Fruit fly (Drosophila melanogaster) whole organism, embryonic: ENCODE measurements around the gene SecCl.
A peak's percentile ranks its signal among the peaks of the same experiment; 100 is the strongest.

Source experiments
- Atf3 ChIP-seq: fragments of 200-800 bp; sonication (Bioruptor generic); optimal IDR thresholded peaks from 3 replicates; lab custom pipeline; 2016; ENCODE audit warnings: missing biosample characterization, missing genetic modification characterization
- CG10209 ChIP-seq: fragments of 200-800 bp; sonication (Bioruptor generic); optimal IDR thresholded peaks from 3 replicates; lab custom pipeline; 2017; ENCODE audit warnings: missing biosample characterization, mild to moderate bottlenecking, missing genetic modification characterization, missing genetic modification reagents
- CG10959 ChIP-seq: fragments of 200-800 bp; sonication (Bioruptor generic); IDR thresholded peaks from 2 replicates; pipeline ENCODE4 v1.3.6; 2022; ENCODE audit warnings: missing biosample characterization, missing genetic modification characterization
- CG1233 ChIP-seq: fragments of 200-800 bp; sonication (Bioruptor generic); optimal IDR thresholded peaks from 4 replicates; lab custom pipeline; 2018; ENCODE audit warnings: missing biosample characterization, mild to moderate bottlenecking, missing genetic modification characterization
- CG12391 ChIP-seq: fragments of 200-800 bp; sonication (Bioruptor generic); optimal IDR thresholded peaks from 3 replicates; lab custom pipeline; 2018; ENCODE audit warnings: missing biosample characterization, mild to moderate bottlenecking, missing genetic modification characterization, moderate library complexity
- CG15073 ChIP-seq: fragments of 200-800 bp; sonication (Bioruptor generic); optimal IDR thresholded peaks from 2 replicates; lab custom pipeline; 2016; ENCODE audit warnings: missing biosample characterization, missing genetic modification characterization
- CG16863 ChIP-seq: fragments of 200-800 bp; sonication (Bioruptor generic); optimal IDR thresholded peaks from 3 replicates; lab custom pipeline; 2016; ENCODE audit warnings: missing biosample characterization, missing genetic modification characterization
- CG17568 ChIP-seq: fragments of 200-800 bp; sonication (Bioruptor generic); optimal IDR thresholded peaks from 2 replicates; lab custom pipeline; 2018; ENCODE audit warnings: missing biosample characterization, mild to moderate bottlenecking, missing genetic modification characterization, moderate library complexity
- CG1832 ChIP-seq: fragments of 200-800 bp; sonication (Bioruptor generic); optimal IDR thresholded peaks from 2 replicates; lab custom pipeline; 2017; ENCODE audit warnings: missing biosample characterization, mild to moderate bottlenecking, missing genetic modification characterization, inconsistent platforms
- CG2116 ChIP-seq: fragments of 200-800 bp; sonication (Bioruptor generic); optimal IDR thresholded peaks from 3 replicates; lab custom pipeline; 2018; ENCODE audit warnings: missing biosample characterization, mild to moderate bottlenecking, missing genetic modification characterization
- CG2678 ChIP-seq: fragments of 200-800 bp; sonication (Bioruptor generic); optimal IDR thresholded peaks from 3 replicates; lab custom pipeline; 2019; ENCODE audit warnings: missing biosample characterization, mild to moderate bottlenecking, missing genetic modification characterization, moderate library complexity
- CG2712 ChIP-seq: fragments of 200-800 bp; optimal IDR thresholded peaks from 3 replicates; lab custom pipeline; 2019; ENCODE audit warnings: missing biosample characterization, mild to moderate bottlenecking, missing genetic modification characterization, moderate library complexity
- CG31224 ChIP-seq: fragments of 200-800 bp; sonication (Bioruptor generic); IDR thresholded peaks from 2 replicates; pipeline ENCODE4 v1.3.6; 2022; ENCODE audit warnings: missing biosample characterization, missing genetic modification characterization
- CG34422 ChIP-seq: fragments of 200-800 bp; sonication (Bioruptor generic); IDR thresholded peaks from 3 replicates; pipeline ENCODE4 v1.3.6; 2022; ENCODE audit warnings: missing biosample characterization, missing genetic modification characterization
- CG42726 ChIP-seq: fragments of 200-800 bp; sonication (Bioruptor generic); IDR thresholded peaks from 2 replicates; pipeline ENCODE4 v1.3.6; 2022; ENCODE audit warnings: missing biosample characterization, missing genetic modification characterization; ENCODE audit not compliant: partially characterized antibody
- CG4282 ChIP-seq: fragments of 200-800 bp; sonication (Bioruptor generic); optimal IDR thresholded peaks from 2 replicates; lab custom pipeline; 2016; ENCODE audit warnings: missing biosample characterization, missing genetic modification characterization
- CG7963 ChIP-seq: fragments of 200-800 bp; sonication (Bioruptor generic); IDR thresholded peaks from 3 replicates; pipeline ENCODE4 v1.3.6; 2022; ENCODE audit warnings: missing biosample characterization, missing genetic modification characterization; ENCODE audit not compliant: partially characterized antibody
- CG9215 ChIP-seq: fragments of 200-800 bp; sonication (Bioruptor generic); IDR thresholded peaks from 2 replicates; pipeline ENCODE4 v1.3.6; 2022; ENCODE audit warnings: missing biosample characterization, missing genetic modification characterization
- E2f1 ChIP-seq: fragments of 200-800 bp; sonication (Bioruptor generic); IDR thresholded peaks from 2 replicates; pipeline ENCODE4 v1.3.6; 2022; ENCODE audit warnings: missing biosample characterization, missing genetic modification characterization
- H15 ChIP-seq: fragments of 200-800 bp; sonication (Bioruptor generic); IDR thresholded peaks from 3 replicates; pipeline ENCODE4 v1.3.6; 2022; ENCODE audit warnings: missing biosample characterization, missing genetic modification characterization
- Hey ChIP-seq: fragments of 200-800 bp; sonication (Bioruptor generic); optimal IDR thresholded peaks from 3 replicates; lab custom pipeline; 2018; ENCODE audit warnings: missing biosample characterization, mild to moderate bottlenecking, missing genetic modification characterization
- Hmx ChIP-seq: fragments of 200-800 bp; sonication (Bioruptor generic); optimal IDR thresholded peaks from 2 replicates; lab custom pipeline; 2016; ENCODE audit warnings: missing biosample characterization, missing genetic modification characterization
- MESR4 ChIP-seq: fragments of 200-800 bp; sonication (Bioruptor generic); optimal IDR thresholded peaks from 2 replicates; lab custom pipeline; 2018; ENCODE audit warnings: missing biosample characterization, mild to moderate bottlenecking, missing genetic modification characterization, moderate library complexity
- Mes4 ChIP-seq: fragments of 200-800 bp; sonication (Bioruptor generic); optimal IDR thresholded peaks from 2 replicates; lab custom pipeline; 2016; ENCODE audit warnings: missing biosample characterization, missing genetic modification characterization
- NC2α ChIP-seq: fragments of 200-800 bp; sonication (Bioruptor generic); optimal IDR thresholded peaks from 2 replicates; lab custom pipeline; 2016; ENCODE audit warnings: missing biosample characterization, missing genetic modification characterization
- NK7.1 ChIP-seq: fragments of 200-800 bp; sonication (Bioruptor generic); optimal IDR thresholded peaks from 3 replicates; lab custom pipeline; 2016; ENCODE audit warnings: missing biosample characterization, missing genetic modification characterization
- Opbp ChIP-seq: fragments of 200-800 bp; sonication (Bioruptor generic); IDR thresholded peaks from 3 replicates; pipeline ENCODE4 v1.3.6; 2022; ENCODE audit warnings: missing biosample characterization, missing genetic modification characterization; ENCODE audit not compliant: partially characterized antibody
- Side ChIP-seq: fragments of 200-800 bp; sonication (Bioruptor generic); optimal IDR thresholded peaks from 2 replicates; lab custom pipeline; 2016; ENCODE audit warnings: missing biosample characterization, missing genetic modification characterization
- Sry-β ChIP-seq: fragments of 200-800 bp; sonication (Bioruptor generic); optimal IDR thresholded peaks from 2 replicates; lab custom pipeline; 2018; ENCODE audit warnings: missing biosample characterization, mild to moderate bottlenecking, missing genetic modification characterization, moderate library complexity
- bbx ChIP-seq: fragments of 200-800 bp; sonication (Bioruptor generic); IDR thresholded peaks from 2 replicates; pipeline ENCODE4 v1.3.6; 2022; ENCODE audit warnings: missing biosample characterization, missing genetic modification characterization; ENCODE audit not compliant: partially characterized antibody
- cad ChIP-seq: fragments of >200 bp; optimal IDR thresholded peaks from 2 replicates; lab custom pipeline; 2017; ENCODE audit warnings: missing biosample characterization, missing genetic modification characterization
- crp ChIP-seq, 2 experiments: fragments of 200-800 bp; sonication (Bioruptor generic); optimal IDR thresholded peaks; 2 replicates in 1 of 2; 3 replicates in 1 of 2; lab custom pipeline; 2017; ENCODE audit warnings: missing biosample characterization in 2 of 2, missing genetic modification characterization in 2 of 2, mild to moderate bottlenecking in 1 of 2, moderate library complexity in 1 of 2
- ftz-f1 ChIP-seq: fragments of 200-800 bp; sonication (Bioruptor generic); optimal IDR thresholded peaks from 2 replicates; lab custom pipeline; 2016; ENCODE audit warnings: missing biosample characterization, missing genetic modification characterization
- hbn ChIP-seq: fragments of 200-800 bp; sonication (Bioruptor generic); IDR thresholded peaks from 2 replicates; pipeline ENCODE4 v1.3.6; 2022; ENCODE audit warnings: missing biosample characterization, missing genetic modification characterization; ENCODE audit not compliant: partially characterized antibody
- insv ChIP-seq, 2 experiments: fragments of 200-800 bp; sonication (Bioruptor generic); optimal IDR thresholded peaks; 3 replicates each; lab custom pipeline; 2016 to 2018; ENCODE audit warnings: missing biosample characterization in 2 of 2, missing genetic modification characterization in 2 of 2
- kay ChIP-seq: fragments of 200-800 bp; sonication (Bioruptor generic); optimal IDR thresholded peaks from 2 replicates; lab custom pipeline; 2016; ENCODE audit warnings: missing biosample characterization, missing genetic modification characterization
- ken ChIP-seq: fragments of 200-800 bp; sonication (Bioruptor generic); IDR thresholded peaks from 3 replicates; pipeline ENCODE4 v1.3.6; 2022; ENCODE audit warnings: missing biosample characterization, missing genetic modification characterization
- lmd ChIP-seq: fragments of 200-800 bp; sonication (Bioruptor generic); IDR thresholded peaks from 2 replicates; pipeline ENCODE4 v1.3.6; 2022; ENCODE audit warnings: missing biosample characterization, missing genetic modification characterization
- lov ChIP-seq, 2 experiments: fragments of 200-800 bp in 1 of 2; fragments of >200 bp in 1 of 2; sonication (Bioruptor generic) in 1 of 2; IDR thresholded peaks in 1 of 2; optimal IDR thresholded peaks in 1 of 2; 2 replicates in 1 of 2; 3 replicates in 1 of 2; pipeline versions ENCODE4 v1.3.6 to Lab custom; 2017 to 2022; ENCODE audit warnings: missing biosample characterization in 1 of 2, missing genetic modification characterization in 1 of 2
- odd ChIP-seq: fragments of 200-800 bp; sonication (Bioruptor generic); optimal IDR thresholded peaks from 2 replicates; lab custom pipeline; 2017; ENCODE audit warnings: missing biosample characterization, mild to moderate bottlenecking, missing genetic modification characterization
- ro ChIP-seq: fragments of 200-800 bp; sonication (Bioruptor generic); IDR thresholded peaks from 2 replicates; pipeline ENCODE4 v1.3.6; 2022; ENCODE audit warnings: missing biosample characterization, missing genetic modification characterization
- sima ChIP-seq: fragments of 200-800 bp; sonication (Bioruptor generic); optimal IDR thresholded peaks from 2 replicates; lab custom pipeline; 2016; ENCODE audit warnings: missing biosample characterization, missing genetic modification characterization
- so ChIP-seq: fragments of 200-800 bp; sonication (Bioruptor generic); IDR thresholded peaks from 3 replicates; pipeline ENCODE4 v1.3.6; 2022; ENCODE audit warnings: missing biosample characterization, missing genetic modification characterization
- sr ChIP-seq: fragments of 200-800 bp; sonication (Bioruptor generic); IDR thresholded peaks from 3 replicates; pipeline ENCODE4 v1.3.6; 2022; ENCODE audit warnings: missing biosample characterization, missing genetic modification characterization
- tgo ChIP-seq: fragments of 200-800 bp; sonication (Bioruptor generic); IDR thresholded peaks from 3 replicates; pipeline ENCODE4 v1.3.6; 2022; ENCODE audit warnings: missing biosample characterization, missing genetic modification characterization
- tup ChIP-seq: fragments of 200-800 bp; sonication (Bioruptor generic); optimal IDR thresholded peaks from 2 replicates; lab custom pipeline; 2016; ENCODE audit warnings: missing biosample characterization, mild to moderate bottlenecking, missing genetic modification characterization, moderate library complexity
- tx ChIP-seq: fragments of 200-800 bp; sonication (Bioruptor generic); optimal IDR thresholded peaks from 2 replicates; lab custom pipeline; 2016; ENCODE audit warnings: missing biosample characterization, missing genetic modification characterization
- usp ChIP-seq: fragments of >200 bp; optimal IDR thresholded peaks from 2 replicates; lab custom pipeline; 2017; ENCODE audit warnings: missing biosample characterization, missing genetic modification characterization
- vfl ChIP-seq: fragments of 200-800 bp; sonication (Bioruptor generic); optimal IDR thresholded peaks from 2 replicates; lab custom pipeline; 2016; ENCODE audit warnings: missing biosample characterization, missing genetic modification characterization
- wor ChIP-seq: fragments of 200-800 bp; sonication (Bioruptor generic); IDR thresholded peaks from 2 replicates; pipeline ENCODE4 v1.3.6; 2022; ENCODE audit warnings: missing biosample characterization, missing genetic modification characterization

SecCl gene

DNA sequence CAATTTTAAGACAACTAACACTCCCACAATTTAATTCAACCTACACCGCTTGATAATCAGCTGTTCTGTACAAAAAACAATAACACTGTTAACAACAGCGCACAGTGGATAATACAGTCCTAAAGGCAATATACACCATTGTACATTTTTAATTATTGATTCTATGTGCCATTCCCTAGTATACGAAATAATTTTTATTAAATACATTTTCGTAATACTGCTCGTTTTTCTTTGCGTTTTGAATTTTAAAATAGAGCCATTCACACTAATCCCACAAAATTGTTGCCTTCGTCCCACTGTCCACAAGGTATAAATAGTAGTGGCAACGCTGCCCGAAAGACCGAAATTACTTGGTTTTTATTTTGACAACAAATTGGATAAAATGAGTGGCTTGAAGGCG is 36.4 kb upstream of the SecCl start, which contains the start of the genes Coq4 and CG32176 (continued):
- TF ChIP-seq CG2712 (tag; lab: Kevin White, UChicago), result peak; percentile 98
- TF ChIP-seq CG31224 (GFP tag; lab: Robert Waterston, UW), result peak; percentile 95
- TF ChIP-seq hbn (GFP tag; lab: Robert Waterston, UW), result 0 out of 2 replicates have a peak, but pooled peaks have one; percentile 39
- TF ChIP-seq CG10959 (GFP tag; lab: Robert Waterston, UW), result peak; percentile 97
- TF ChIP-seq NC2α (GFP tag; lab: Kevin White, UChicago), result peak; percentile 96
- TF ChIP-seq Hey (tag; lab: Kevin White, UChicago), result peak; percentile 81
- TF ChIP-seq CG2678, result peak; percentile 97
- peak; percentile 68; the same call in 1 of the 3 replicates for TF ChIP-seq Opbp
- TF ChIP-seq CG7963 (GFP tag; lab: Robert Waterston, UW), result peak; percentile 80
- TF ChIP-seq usp, result no peak
- TF ChIP-seq Side (GFP tag; lab: Kevin White, UChicago), result peak; percentile 98
- peak; percentile 96 for TF ChIP-seq Mes4 (GFP tag; lab: Kevin White, UChicago)
- TF ChIP-seq CG4282 (GFP tag; lab: Kevin White, UChicago), result peak; percentile 99
- TF ChIP-seq crp (GFP tag; optimal IDR thresholded peaks at IDR 0.05; lab: Kevin White, UChicago), result peak; percentile 73 to 88
- TF ChIP-seq H15 (GFP tag; lab: Robert Waterston, UW), result peak; percentile 98
- peak; percentile 98 for TF ChIP-seq tx (GFP tag; lab: Kevin White, UChicago)
- peak; percentile 71 for TF ChIP-seq CG42726
- peak; percentile 97 for TF ChIP-seq tup (GFP tag; lab: Kevin White, UChicago)
- peak; percentile 82 for TF ChIP-seq ftz-f1 (GFP tag; lab: Kevin White, UChicago)
- peak; percentile 97 for TF ChIP-seq CG10209
- TF ChIP-seq cad (GFP tag; lab: Kevin White, UChicago), result no peak
- no peak for TF ChIP-seq lov (optimal IDR thresholded peaks at IDR 0.05; lab: Kevin White, UChicago)
- peak; percentile 96 for TF ChIP-seq lov (GFP tag; IDR thresholded peaks at IDR 0.05; lab: Robert Waterston, UW)
- peak; percentile 96 for TF ChIP-seq kay (GFP tag; lab: Kevin White, UChicago)
- peak; percentile 91 for TF ChIP-seq odd
- TF ChIP-seq Sry-β (GFP tag; lab: Kevin White, UChicago), result peak; percentile 65
- TF ChIP-seq tgo (GFP tag; lab: Robert Waterston, UW), result peak; percentile 98
- peak; percentile 95 for TF ChIP-seq CG17568 (GFP tag; lab: Kevin White, UChicago)
- TF ChIP-seq Hmx, result peak; percentile 95
- peak; percentile 99 for TF ChIP-seq CG12391
- peak; percentile 95 for TF ChIP-seq ro (GFP tag; lab: Robert Waterston, UW)
- TF ChIP-seq so (GFP tag; lab: Robert Waterston, UW), result peak; percentile 97
- peak; percentile 88 for TF ChIP-seq CG2116 (GFP tag; lab: Kevin White, UChicago)
- peak; percentile 98 for TF ChIP-seq E2f1 (GFP tag; lab: Robert Waterston, UW)
- peak; percentile 98 for TF ChIP-seq Atf3
- peak; percentile 68; the same call in 1 of the 2 replicates for TF ChIP-seq bbx (GFP tag; lab: Robert Waterston, UW)
- peak; percentile 98 for TF ChIP-seq lmd (GFP tag; lab: Robert Waterston, UW)
- no peak for TF ChIP-seq CG1832 (GFP tag; lab: Kevin White, UChicago)
- peak; percentile 97 for TF ChIP-seq CG1233 (GFP tag; lab: Kevin White, UChicago)
- peak; percentile 93 for TF ChIP-seq wor (GFP tag; lab: Robert Waterston, UW)
- peak; percentile 97 for TF ChIP-seq CG9215 (GFP tag; lab: Robert Waterston, UW)
- peak; percentile 92 for TF ChIP-seq sr (GFP tag; lab: Robert Waterston, UW)
- peak; percentile 92 for TF ChIP-seq sima (GFP tag; lab: Kevin White, UChicago)
- TF ChIP-seq vfl (GFP tag; lab: Kevin White, UChicago), result peak; percentile 99
- TF ChIP-seq NK7.1 (GFP tag; lab: Kevin White, UChicago), result peak; percentile 96
- TF ChIP-seq CG15073, result peak; percentile 89
- peak; percentile 99 for TF ChIP-seq CG34422 (GFP tag; lab: Robert Waterston, UW)
- TF ChIP-seq MESR4, result peak; percentile 71
- TF ChIP-seq CG16863, result peak; percentile 98
- TF ChIP-seq ken (GFP tag; lab: Robert Waterston, UW), result peak; percentile 98
- TF ChIP-seq insv (GFP tag; optimal IDR thresholded peaks at IDR 0.05; lab: Kevin White, UChicago), result peak in 1 of 2 experiments; percentile 74
